Worm (Caenorhabditis elegans) whole organism, young adult: ENCODE results near the gene W09G12.10.

Source experiments
- B0336.3 ChIP-seq: fragments of 200-800 bp; sonication (Bioruptor generic); IDR thresholded peaks from 2 replicates; pipeline ENCODE4 v1.3.6; 2022; ENCODE audit warnings: missing genetic modification characterization, missing compliant biosample characterization
- D2030.7 ChIP-seq: fragments of 200-800 bp; sonication (Bioruptor generic); IDR thresholded peaks from 2 replicates; pipeline ENCODE4 v1.3.6; 2022; ENCODE audit warnings: missing genetic modification reagents, missing genetic modification characterization, missing compliant biosample characterization
- F52B5.7 ChIP-seq: sonication (generic microtip); optimal IDR thresholded peaks from 2 replicates; lab custom pipeline; 2016; ENCODE audit warnings: mild to moderate bottlenecking, missing genetic modification characterization, missing compliant biosample characterization
- K11D2.4 ChIP-seq: fragments of 200-800 bp; sonication (Bioruptor generic); IDR thresholded peaks from 2 replicates; pipeline ENCODE4 v1.3.6; 2022; ENCODE audit warnings: missing genetic modification reagents, missing genetic modification characterization, missing compliant biosample characterization
- Y53G8AR.9 ChIP-seq: fragments of 200-800 bp; sonication (Bioruptor generic); conservative IDR thresholded peaks from 2 replicates; pipeline ENCODE4 v1.3.6; 2022; ENCODE audit warnings: missing genetic modification reagents, missing genetic modification characterization, missing compliant biosample characterization
- Y67H2A.10 ChIP-seq: fragments of 200-800 bp; sonication (Bioruptor generic); conservative IDR thresholded peaks from 2 replicates; pipeline ENCODE4 v1.3.6; 2022; ENCODE audit warnings: missing genetic modification reagents, missing genetic modification characterization, missing compliant biosample characterization
- Y95B8A.8 ChIP-seq: fragments of 200-800 bp; sonication (Bioruptor generic); IDR thresholded peaks from 2 replicates; pipeline ENCODE4 v1.3.6; 2022; ENCODE audit warnings: missing genetic modification reagents, missing genetic modification characterization, missing compliant biosample characterization
- ZK185.1 ChIP-seq: sonication (generic microtip); optimal IDR thresholded peaks from 2 replicates; lab custom pipeline; 2016; ENCODE audit warnings: mild to moderate bottlenecking, missing genetic modification characterization, missing compliant biosample characterization; ENCODE audit not compliant: poor library complexity, severe bottlenecking
- akir-1 ChIP-seq: fragments of 200-800 bp; sonication (Bioruptor generic); optimal IDR thresholded peaks from 2 replicates; lab custom pipeline; 2018; ENCODE audit warnings: mild to moderate bottlenecking, missing genetic modification characterization, moderate library complexity, missing compliant biosample characterization
- aptf-3 ChIP-seq: fragments of 200-800 bp; sonication (Bioruptor generic); IDR thresholded peaks from 2 replicates; pipeline ENCODE4 v1.3.6; 2022; ENCODE audit warnings: missing genetic modification characterization, missing compliant biosample characterization
- atf-7 ChIP-seq: sonication (generic microtip); optimal IDR thresholded peaks from 2 replicates; lab custom pipeline; 2017; ENCODE audit warnings: mild to moderate bottlenecking, missing genetic modification characterization, missing compliant biosample characterization
- ceh-91 ChIP-seq: fragments of 200-800 bp; sonication (Bioruptor generic); IDR thresholded peaks from 2 replicates; pipeline ENCODE4 v1.3.6; 2022; ENCODE audit warnings: missing genetic modification reagents, missing genetic modification characterization, missing compliant biosample characterization
- die-1 ChIP-seq: sonication (generic microtip); optimal IDR thresholded peaks from 2 replicates; lab custom pipeline; 2016; ENCODE audit warnings: missing genotype, mild to moderate bottlenecking, missing genetic modification characterization, missing compliant biosample characterization
- efl-1 ChIP-seq: fragments of 150-350 bp; optimal IDR thresholded peaks from 2 replicates; lab custom pipeline; 2014; ENCODE audit warnings: missing biosample characterization, missing genetic modification reagents, missing genetic modification characterization
- egrh-3 ChIP-seq: fragments of 200-800 bp; sonication (Bioruptor generic); IDR thresholded peaks from 2 replicates; pipeline ENCODE4 v1.3.6; 2022; ENCODE audit warnings: missing genetic modification reagents, missing genetic modification characterization, missing compliant biosample characterization
- ekl-4 ChIP-seq: fragments of 200-800 bp; sonication (Bioruptor generic); IDR thresholded peaks from 2 replicates; pipeline ENCODE4 v1.3.6; 2022; ENCODE audit warnings: missing genetic modification reagents, missing genetic modification characterization, missing compliant biosample characterization
- ets-4 ChIP-seq: fragments of 200-800 bp; sonication (Bioruptor generic); optimal IDR thresholded peaks from 2 replicates; lab custom pipeline; 2018; ENCODE audit warnings: mild to moderate bottlenecking, missing genetic modification characterization, missing compliant biosample characterization
- gei-17 ChIP-seq: fragments of 200-800 bp; sonication (Bioruptor generic); optimal IDR thresholded peaks from 2 replicates; lab custom pipeline; 2018; ENCODE audit warnings: mild to moderate bottlenecking, missing genetic modification characterization, missing compliant biosample characterization
- hlh-12 ChIP-seq: sonication (generic microtip); optimal IDR thresholded peaks from 2 replicates; lab custom pipeline; 2016; ENCODE audit warnings: missing genetic modification characterization, missing compliant biosample characterization
- let-526 ChIP-seq: fragments of 200-800 bp; sonication (Bioruptor generic); IDR thresholded peaks from 2 replicates; pipeline ENCODE4 v1.3.6; 2022; ENCODE audit warnings: missing genetic modification reagents, missing genetic modification characterization, missing compliant biosample characterization
- lin-26 ChIP-seq: fragments of 200-800 bp; sonication (Bioruptor generic); IDR thresholded peaks from 2 replicates; pipeline ENCODE4 v1.3.6; 2022; ENCODE audit warnings: missing genetic modification reagents, missing genetic modification characterization, missing compliant biosample characterization
- lir-1 ChIP-seq: fragments of 200-800 bp; sonication (Bioruptor generic); conservative IDR thresholded peaks from 2 replicates; pipeline ENCODE4 v1.3.6; 2022; ENCODE audit warnings: missing genetic modification reagents, missing genetic modification characterization, missing compliant biosample characterization
- lsl-1 ChIP-seq: fragments of 200-800 bp; sonication (Bioruptor generic); optimal IDR thresholded peaks from 2 replicates; lab custom pipeline; 2018; ENCODE audit warnings: mild to moderate bottlenecking, missing genetic modification characterization, moderate library complexity, missing compliant biosample characterization
- lsy-27 ChIP-seq: sonication (generic microtip); optimal IDR thresholded peaks from 2 replicates; lab custom pipeline; 2017; ENCODE audit warnings: missing genetic modification characterization, mild to moderate bottlenecking, missing compliant biosample characterization, antibody characterized with exemption, missing genotype, borderline replicate concordance; ENCODE audit not compliant: insufficient read depth
- mes-4 ChIP-seq: sonication (generic microtip); optimal IDR thresholded peaks from 2 replicates; lab custom pipeline; 2016; ENCODE audit warnings: missing genotype, missing genetic modification characterization, missing compliant biosample characterization
- nfya-1 ChIP-seq: sonication (generic microtip); optimal IDR thresholded peaks from 2 replicates; lab custom pipeline; 2017; ENCODE audit warnings: antibody characterized with exemption, missing compliant biosample characterization, missing genetic modification characterization, borderline replicate concordance; ENCODE audit not compliant: insufficient read depth
- nfya-2 ChIP-seq: fragments of 200-800 bp; sonication (Bioruptor generic); IDR thresholded peaks from 2 replicates; pipeline ENCODE4 v1.3.6; 2022; ENCODE audit warnings: missing genetic modification reagents, missing genetic modification characterization, missing compliant biosample characterization
- nhr-120 ChIP-seq: fragments of 200-800 bp; sonication (Bioruptor generic); IDR thresholded peaks from 2 replicates; pipeline ENCODE4 v1.3.6; 2022; ENCODE audit warnings: missing genetic modification characterization, missing compliant biosample characterization
- nhr-80 ChIP-seq: sonication (generic microtip); optimal IDR thresholded peaks from 2 replicates; lab custom pipeline; 2016; ENCODE audit warnings: missing genetic modification characterization, missing compliant biosample characterization
- nhr-90 ChIP-seq: sonication (generic microtip); optimal IDR thresholded peaks from 2 replicates; lab custom pipeline; 2016; ENCODE audit warnings: missing genotype, mild to moderate bottlenecking, missing genetic modification characterization, missing compliant biosample characterization
- pbrm-1 ChIP-seq: fragments of 200-800 bp; sonication (Bioruptor generic); IDR thresholded peaks from 2 replicates; pipeline ENCODE4 v1.3.6; 2022; ENCODE audit warnings: missing genetic modification reagents, missing genetic modification characterization, missing compliant biosample characterization
- rcor-1 ChIP-seq: fragments of 200-800 bp; sonication (Bioruptor generic); IDR thresholded peaks from 2 replicates; pipeline ENCODE4 v1.3.6; 2022; ENCODE audit warnings: missing genetic modification reagents, missing genetic modification characterization, missing compliant biosample characterization
- sea-2 ChIP-seq: fragments of 200-800 bp; sonication (Bioruptor generic); IDR thresholded peaks from 2 replicates; pipeline ENCODE4 v1.3.6; 2022; ENCODE audit warnings: missing genetic modification characterization, missing compliant biosample characterization
- snpc-1.1 ChIP-seq: sonication (generic microtip); optimal IDR thresholded peaks from 2 replicates; lab custom pipeline; 2017; ENCODE audit warnings: missing genetic modification characterization, mild to moderate bottlenecking, missing compliant biosample characterization, antibody characterized with exemption, moderate library complexity, missing genotype, missing genetic modification reagents; ENCODE audit not compliant: insufficient read depth
- snpc-3.4 ChIP-seq: sonication (generic microtip); optimal IDR thresholded peaks from 2 replicates; lab custom pipeline; 2017; ENCODE audit warnings: missing genetic modification characterization, mild to moderate bottlenecking, missing compliant biosample characterization, antibody characterized with exemption, moderate library complexity, missing genotype, missing genetic modification reagents
- tbx-9 ChIP-seq: sonication (generic microtip); optimal IDR thresholded peaks from 2 replicates; lab custom pipeline; 2016; ENCODE audit warnings: borderline replicate concordance, missing genetic modification characterization, inconsistent platforms, missing compliant biosample characterization
- tlf-1 ChIP-seq: fragments of 200-800 bp; sonication (Bioruptor generic); optimal IDR thresholded peaks from 2 replicates; lab custom pipeline; 2018; ENCODE audit warnings: mild to moderate bottlenecking, missing genetic modification characterization, missing compliant biosample characterization
- unc-62 ChIP-seq: fragments of 150-350 bp; optimal IDR thresholded peaks from 2 replicates; lab custom pipeline; 2014; ENCODE audit warnings: missing biosample characterization, missing genetic modification reagents, missing genetic modification characterization
- xnd-1 ChIP-seq: sonication (generic microtip); optimal IDR thresholded peaks from 2 replicates; lab custom pipeline; 2016; ENCODE audit warnings: missing genotype, missing genetic modification reagents, missing genetic modification characterization, missing compliant biosample characterization
- zfh-2 ChIP-seq: fragments of 200-800 bp; sonication (Bioruptor generic); conservative IDR thresholded peaks from 2 replicates; pipeline ENCODE4 v1.3.6; 2022; ENCODE audit warnings: missing genetic modification reagents, missing genetic modification characterization, missing compliant biosample characterization

Gene W09G12.10

DNA sequence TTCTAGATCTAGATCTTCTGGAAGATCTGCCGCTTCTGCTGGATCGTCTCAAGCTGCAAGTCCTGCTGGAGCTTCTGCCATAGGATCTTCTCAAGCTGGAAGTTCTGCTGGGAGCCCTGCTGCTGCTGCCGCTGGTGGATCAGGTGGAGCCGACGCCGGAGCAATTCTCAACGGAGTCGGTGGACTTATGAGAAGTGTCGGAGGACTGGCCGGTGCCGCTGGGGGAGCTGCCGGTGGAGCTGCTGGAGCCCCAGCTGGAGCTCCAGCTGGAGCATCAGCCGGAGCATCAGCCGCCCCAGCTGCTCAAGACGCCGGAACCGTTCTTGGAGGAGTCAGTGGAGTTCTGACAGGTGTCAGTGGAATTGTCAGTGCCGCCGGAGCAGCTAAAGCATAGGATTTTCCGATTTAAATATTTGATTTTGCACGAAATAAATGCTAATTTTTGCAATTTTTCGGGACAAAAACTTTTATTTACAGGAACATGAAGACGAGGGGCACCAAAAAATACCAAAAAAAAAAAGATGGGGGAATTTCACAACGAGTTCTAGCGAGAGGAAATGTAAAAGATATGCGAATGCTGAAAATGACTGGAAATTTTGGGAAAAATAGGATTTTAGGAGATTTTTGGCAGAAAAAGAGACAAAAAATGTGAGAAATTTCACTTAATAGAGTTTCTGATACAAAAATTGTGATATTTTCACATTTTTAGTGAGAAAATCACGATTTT is 11.5 kb upstream of the W09G12.10 start (continued):
- TF ChIP-seq lsy-27 (tag; lab: Kevin White, UChicago), result no peak
- no peak for TF ChIP-seq gei-17 (GFP tag; lab: Kevin White, UChicago)
- TF ChIP-seq hlh-12 (tag; lab: Kevin White, UChicago), result no peak
- TF ChIP-seq zfh-2 (GFP tag; lab: Robert Waterston, UW), result peak; percentile 96
- TF ChIP-seq tlf-1 (GFP tag; lab: Kevin White, UChicago), result no peak
- TF ChIP-seq ceh-91 (GFP tag; lab: Robert Waterston, UW), result no peak
- TF ChIP-seq xnd-1 (tag; lab: Kevin White, UChicago), result no peak
- no peak for TF ChIP-seq nfya-2
- TF ChIP-seq sea-2 (GFP tag; lab: Robert Waterston, UW), result no peak
- TF ChIP-seq egrh-3 (GFP tag; lab: Robert Waterston, UW), result peak; percentile 98
- TF ChIP-seq Y95B8A.8 (GFP tag; lab: Robert Waterston, UW), result no peak
- TF ChIP-seq lsl-1 (GFP tag; lab: Kevin White, UChicago), result no peak
- TF ChIP-seq lir-1 (GFP tag; lab: Robert Waterston, UW), result no peak
- TF ChIP-seq, all 124 proteins: peak for 6

- TF ChIP-seq ZK185.1 (tag; lab: Kevin White, UChicago), result no peak
- TF ChIP-seq snpc-3.4 (tag; lab: Kevin White, UChicago), result no peak
- TF ChIP-seq akir-1, result no peak
- TF ChIP-seq lsy-27 (tag; lab: Kevin White, UChicago), result no peak
- TF ChIP-seq nhr-80 (tag; lab: Kevin White, UChicago), result no peak
- TF ChIP-seq D2030.7 (GFP tag; lab: Robert Waterston, UW), result no peak
- no peak for TF ChIP-seq nhr-90 (tag; lab: Kevin White, UChicago)
- TF ChIP-seq snpc-1.1 (tag; lab: Kevin White, UChicago), result no peak
- TF ChIP-seq Y67H2A.10, result no peak
Measured at ce11 chrIV:1231589-1231988, 10.5 kb upstream of the W09G12.10 start, which contains the start of gene W09G12.6. TSS of gene W09G12.6 (plus strand) at chrIV:1231889.

DNA sequence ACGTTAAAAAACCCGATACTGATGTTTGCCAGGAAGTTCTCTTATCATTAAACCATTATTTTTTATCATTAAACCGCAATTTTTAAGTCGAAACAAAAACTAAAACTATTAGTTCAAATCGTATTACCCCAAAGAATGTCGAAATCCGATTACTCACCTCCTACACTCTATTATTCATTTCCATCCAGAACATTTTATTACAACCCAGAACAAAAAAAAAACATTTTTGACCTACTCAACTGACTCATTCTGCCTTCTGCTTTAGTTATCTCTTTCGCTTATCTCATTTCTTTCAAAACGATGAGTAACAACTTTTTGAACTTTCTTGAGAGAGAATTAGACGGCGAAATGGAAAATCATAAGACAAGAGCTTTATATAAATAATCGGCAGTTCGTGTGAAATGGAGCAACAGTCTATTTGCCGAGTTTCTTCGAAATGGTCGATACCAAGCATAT is 7.6 kb upstream of the W09G12.10 start, which contains the start of gene W09G12.7:
Gene W09G12.7, plus strand, starts transcription at position 406 of the 456 bp plus-strand sequence.
- TF ChIP-seq lsy-27 (tag; lab: Kevin White, UChicago) (no peak), nhr-80 (tag; lab: Kevin White, UChicago) (peak; percentile 48), rcor-1 (GFP tag; lab: Robert Waterston, UW) (no peak), let-526 (GFP tag; lab: Robert Waterston, UW) (no peak), atf-7 (tag; lab: Kevin White, UChicago) (no peak), mes-4 (tag; lab: Kevin White, UChicago) (no peak)
- TF ChIP-seq, all 124 proteins: peak for 1

- TF ChIP-seq unc-62 (GFP tag; lab: Kevin White, UChicago) (no peak), K11D2.4 (no peak), zfh-2 (GFP tag; lab: Robert Waterston, UW) (no peak), nhr-120 (GFP tag; lab: Robert Waterston, UW) (no peak), B0336.3 (GFP tag; lab: Robert Waterston, UW) (no peak), aptf-3 (GFP tag; lab: Robert Waterston, UW) (no peak), tbx-9 (tag; lab: Kevin White, UChicago) (no peak), die-1 (tag; lab: Kevin White, UChicago) (no peak), Y67H2A.10 (no peak), pbrm-1 (GFP tag; lab: Robert Waterston, UW) (no peak), ets-4 (GFP tag; lab: Kevin White, UChicago) (no peak), nfya-1 (tag; lab: Kevin White, UChicago) (no peak), mes-4 (tag; lab: Kevin White, UChicago) (no peak), efl-1 (GFP tag; lab: Kevin White, UChicago) (no peak), Y53G8AR.9 (no peak), lir-1 (GFP tag; lab: Robert Waterston, UW) (no peak), ekl-4 (GFP tag; lab: Robert Waterston, UW) (no peak), lin-26 (GFP tag; lab: Robert Waterston, UW) (no peak), F52B5.7 (tag; lab: Kevin White, UChicago) (no peak), rcor-1 (GFP tag; lab: Robert Waterston, UW) (no peak)
- TF ChIP-seq, all 124 proteins: peak for 0
Measured at ce11 chrIV:1225596-1226232, 4.6 kb upstream of the W09G12.10 start, which contains the start of gene W09G12.8. TSS of gene W09G12.8 (plus strand) at chrIV:1226182.
